Worm (Caenorhabditis elegans): ENCODE measurements around the gene srw-9.

- TF ChIP-seq ama-1 (optimal IDR thresholded peaks at IDR 0.05) (no peak), F13C5.2 (tag; optimal IDR thresholded peaks at IDR 0.05) (no peak), ceh-13 (GFP tag; optimal IDR thresholded peaks at IDR 0.05) (no peak), hmg-4 (GFP tag; optimal IDR thresholded peaks at IDR 0.05) (no peak)
Observed at ce11 chrIII:12784854-12785253, 27.4 kb downstream of the srw-9 start, which contains the start of gene lgc-37.

Measured in whole organism, early embryonic.